Fruit fly (Drosophila melanogaster): Measurements from ENCODE around the gene CG10681.

The CG10681 gene

dm6 chr3L:12456916-12457662, 44.2 kb upstream of the CG10681 start (continued):
- TF ChIP-seq seq (GFP tag; IDR thresholded peaks at IDR 0.05) (no peak), tap (tag; optimal IDR thresholded peaks at IDR 0.05) (peak; percentile 71), B-H2 (GFP tag; optimal IDR thresholded peaks at IDR 0.05) (no peak), exex (tag; optimal IDR thresholded peaks at IDR 0.05) (no peak), HmgZ (tag; optimal IDR thresholded peaks at IDR 0.05) (peak; percentile 5), vnd (GFP tag; IDR thresholded peaks at IDR 0.05; ENCODE audit: partially characterized antibody) (no peak), vvl (GFP tag; IDR thresholded peaks at IDR 0.05) (no peak; the same call in 1 of the 2 replicates), jigr1 (GFP tag; IDR thresholded peaks at IDR 0.05) (no peak), ATbp (GFP tag; optimal IDR thresholded peaks at IDR 0.05) (peak; percentile 64), CG7357 (GFP tag; IDR thresholded peaks at IDR 0.05) (0 out of 3 replicates have a peak, but pooled peaks have one; percentile 33), CG12104 (GFP tag; optimal IDR thresholded peaks at IDR 0.05) (peak; percentile 72), sug (tag; optimal IDR thresholded peaks at IDR 0.05) (no peak), Oaz (GFP tag; IDR thresholded peaks at IDR 0.05) (no peak), bowl (GFP tag; IDR thresholded peaks at IDR 0.05) (no peak), nmo (GFP tag; optimal IDR thresholded peaks at IDR 0.05) (peak; percentile 94), ttk (GFP tag; IDR thresholded peaks at IDR 0.05) (peak; percentile 37), dimm (GFP tag; IDR thresholded peaks at IDR 0.05) (no peak), CG14014 (GFP tag; IDR thresholded peaks at IDR 0.05) (no peak), CG14050 (GFP tag; IDR thresholded peaks at IDR 0.05) (no peak), NC2β (GFP tag; optimal IDR thresholded peaks at IDR 0.05) (peak; percentile 48), bsh (GFP tag; optimal IDR thresholded peaks at IDR 0.05) (peak in 1 of 2 experiments; percentile 91), Dref (GFP tag; IDR thresholded peaks at IDR 0.05) (no peak), CG30020 (tag; optimal IDR thresholded peaks at IDR 0.05) (peak; percentile 65), br (optimal IDR thresholded peaks at IDR 0.05) (no peak), Atf3 (GFP tag; optimal IDR thresholded peaks at IDR 0.05) (peak; percentile 14), ranshi (GFP tag; IDR thresholded peaks at IDR 0.05) (0 out of 2 replicates have a peak, but pooled peaks have one; percentile 32), CG3407 (GFP tag; optimal IDR thresholded peaks at IDR 0.05) (peak; percentile 69), NK7.1 (GFP tag; optimal IDR thresholded peaks at IDR 0.05) (peak; percentile 7), fu2 (GFP tag; optimal IDR thresholded peaks at IDR 0.05) (no peak), CG6813 (GFP tag; optimal IDR thresholded peaks at IDR 0.05) (peak; percentile 58), Vsx1 (GFP tag; optimal IDR thresholded peaks at IDR 0.05) (peak; percentile 76), CG12659 (GFP tag; optimal IDR thresholded peaks at IDR 0.05) (peak; percentile 72), CG32767 (GFP tag; IDR thresholded peaks at IDR 0.05) (peak; percentile 68; the same call in 1 of the 2 replicates), pros (GFP tag; optimal IDR thresholded peaks at IDR 0.05) (no peak), CG12744 (GFP tag; optimal IDR thresholded peaks at IDR 0.05) (no peak), unc-4 (GFP tag; IDR thresholded peaks at IDR 0.05; ENCODE audit: partially characterized antibody) (no peak), BtbVII (GFP tag; optimal IDR thresholded peaks at IDR 0.05) (peak; percentile 50), CG7839 (tag; optimal IDR thresholded peaks at IDR 0.05) (peak; percentile 88), Fer2 (tag; optimal IDR thresholded peaks at IDR 0.05) (no peak), Hmr (GFP tag; optimal IDR thresholded peaks at IDR 0.05) (peak; percentile 23), CG9609 (GFP tag; optimal IDR thresholded peaks at IDR 0.05) (no peak), Sox100B (GFP tag; optimal IDR thresholded peaks at IDR 0.05) (peak; percentile 93), CG5953 (GFP tag; IDR thresholded peaks at IDR 0.05) (no peak), Ravus (GFP tag; IDR thresholded peaks at IDR 0.05) (no peak), gcm (GFP tag; optimal IDR thresholded peaks at IDR 0.05) (peak; percentile 87), CG17385 (GFP tag; optimal IDR thresholded peaks at IDR 0.05) (peak; percentile 74), Ets65A (GFP tag) (no peak), YL-1 (GFP tag; optimal IDR thresholded peaks at IDR 0.05) (no peak), CG11085 (GFP tag; IDR thresholded peaks at IDR 0.05) (no peak), Ssrp (tag; optimal IDR thresholded peaks at IDR 0.05) (peak; percentile 90)
